Fruit fly (Drosophila melanogaster): ENCODE measurements around the gene bou.
A peak's percentile ranks its signal among the peaks of the same experiment; 100 is the strongest.

Gene bou

dm6 chrX:7014931-7015428 is 28.7 kb downstream of the bou start (continued):
- no peak for TF ChIP-seq Kr (GFP tag; optimal IDR thresholded peaks at IDR 0.05)
- TF ChIP-seq pho (GFP tag; optimal IDR thresholded peaks at IDR 0.05) = peak; percentile 6
- TF ChIP-seq CG17359 (tag; optimal IDR thresholded peaks at IDR 0.05) = peak; percentile 34
- peak; percentile 46; the same call in 1 of the 2 replicates for TF ChIP-seq CG11085 (GFP tag; IDR thresholded peaks at IDR 0.05)
- TF ChIP-seq Atf-2 (GFP tag; optimal IDR thresholded peaks at IDR 0.05) = no peak
- TF ChIP-seq ci (GFP tag; IDR thresholded peaks at IDR 0.05) = peak; percentile 71
- peak; percentile 23 for TF ChIP-seq tio (GFP tag; optimal IDR thresholded peaks at IDR 0.05)
- TF ChIP-seq CG6175 (GFP tag; IDR thresholded peaks at IDR 0.05) = no peak
- TF ChIP-seq so (GFP tag; IDR thresholded peaks at IDR 0.05) = peak; percentile 36; the same call in 1 of the 3 replicates
- TF ChIP-seq CG10366 (GFP tag; IDR thresholded peaks at IDR 0.05) = peak; percentile 10; the same call in 1 of the 2 replicates
- TF ChIP-seq peb (GFP tag; IDR thresholded peaks at IDR 0.05) = no peak
- peak; percentile 62 for TF ChIP-seq CG2678 (tag; optimal IDR thresholded peaks at IDR 0.05)
- TF ChIP-seq ash1 (GFP tag; optimal IDR thresholded peaks at IDR 0.05) = no peak
- no peak for TF ChIP-seq Vsx1 (GFP tag; optimal IDR thresholded peaks at IDR 0.05)
- TF ChIP-seq CG8765 (GFP tag; IDR thresholded peaks at IDR 0.05) = no peak
- peak; percentile 16 for TF ChIP-seq CG8924 (tag; optimal IDR thresholded peaks at IDR 0.05)
- TF ChIP-seq CG11723 (GFP tag; optimal IDR thresholded peaks at IDR 0.05) = no peak
- TF ChIP-seq Ada2b (GFP tag; IDR thresholded peaks at IDR 0.05) = peak; percentile 25
- no peak for TF ChIP-seq zen (tag; optimal IDR thresholded peaks at IDR 0.05)
- TF ChIP-seq YL-1 (GFP tag; optimal IDR thresholded peaks at IDR 0.05) = peak; percentile 7
- TF ChIP-seq Lim3 (GFP tag; IDR thresholded peaks at IDR 0.05) = no peak
- peak; percentile 17 for TF ChIP-seq CG4707 (GFP tag; optimal IDR thresholded peaks at IDR 0.05)
- TF ChIP-seq ro (GFP tag; IDR thresholded peaks at IDR 0.05) = no peak
- TF ChIP-seq Abd-B (GFP tag; optimal IDR thresholded peaks at IDR 0.05) = peak; percentile 48
- peak; percentile 8; the same call in 1 of the 2 replicates for TF ChIP-seq CG32772 (GFP tag; IDR thresholded peaks at IDR 0.05)
- peak; percentile 26 for TF ChIP-seq CG9817 (tag; optimal IDR thresholded peaks at IDR 0.05)
- no peak for TF ChIP-seq maf-S (GFP tag; optimal IDR thresholded peaks at IDR 0.05)
- TF ChIP-seq lov (optimal IDR thresholded peaks at IDR 0.05) = no peak
- TF ChIP-seq lov (GFP tag; IDR thresholded peaks at IDR 0.05) = no peak
- TF ChIP-seq Dll (GFP tag; IDR thresholded peaks at IDR 0.05; ENCODE audit: partially characterized antibody) = peak; percentile 71
- peak; percentile 68 for TF ChIP-seq Antp (GFP tag; optimal IDR thresholded peaks at IDR 0.05)
- no peak for TF ChIP-seq fru (optimal IDR thresholded peaks at IDR 0.05)
- no peak for TF ChIP-seq CG18619 (GFP tag; optimal IDR thresholded peaks at IDR 0.05)
- no peak for TF ChIP-seq HLH4C (GFP tag; IDR thresholded peaks at IDR 0.05; ENCODE audit: partially characterized antibody)
- no peak for TF ChIP-seq CG3065 (GFP tag; optimal IDR thresholded peaks at IDR 0.05)
- no peak for TF ChIP-seq CG4404 (GFP tag; IDR thresholded peaks at IDR 0.05)
- TF ChIP-seq kni (GFP tag; optimal IDR thresholded peaks at IDR 0.05) = no peak
- peak; percentile 31; the same call in 1 of the 2 replicates for TF ChIP-seq ranshi (GFP tag; IDR thresholded peaks at IDR 0.05)
- TF ChIP-seq Xbp1 (GFP tag; optimal IDR thresholded peaks at IDR 0.05) = peak; percentile 51
- no peak for TF ChIP-seq sc (optimal IDR thresholded peaks at IDR 0.05)
- no peak for TF ChIP-seq sc (GFP tag; optimal IDR thresholded peaks at IDR 0.05)
- no peak for TF ChIP-seq lola (GFP tag; optimal IDR thresholded peaks at IDR 0.05)
- TF ChIP-seq emc (GFP tag; optimal IDR thresholded peaks at IDR 0.05) = no peak
- TF ChIP-seq Ets97D (GFP tag; optimal IDR thresholded peaks at IDR 0.05) = peak; percentile 75
- TF ChIP-seq HLHmδ (GFP tag; optimal IDR thresholded peaks at IDR 0.05) = no peak
- TF ChIP-seq CG4820 (GFP tag; optimal IDR thresholded peaks at IDR 0.05) = no peak
- TF ChIP-seq Adf1 (GFP tag; IDR thresholded peaks at IDR 0.05) = no peak
- no peak for TF ChIP-seq CG9609 (GFP tag; optimal IDR thresholded peaks at IDR 0.05)
- TF ChIP-seq bsh (GFP tag; optimal IDR thresholded peaks at IDR 0.05) = peak in 1 of 2 experiments; percentile 36
- TF ChIP-seq sob (GFP tag; IDR thresholded peaks at IDR 0.05) = peak; percentile 59
- no peak for TF ChIP-seq Doc2 (GFP tag; IDR thresholded peaks at IDR 0.05)
- TF ChIP-seq sens-2 (GFP tag; IDR thresholded peaks at IDR 0.05) = peak; percentile 44; the same call in 1 of the 2 replicates
